Worm (Caenorhabditis elegans) whole organism, L4 larva: ENCODE measurements around the gene C13F10.8.

Experiments used
- F10B5.3 ChIP-seq: sonication (generic microtip); optimal IDR thresholded peaks from 2 replicates; lab custom pipeline; 2016; ENCODE audit warnings: mild to moderate bottlenecking, missing genetic modification characterization, missing compliant biosample characterization
- F26F4.8 ChIP-seq: fragments of 200-800 bp; sonication (Bioruptor generic); conservative IDR thresholded peaks from 2 replicates; pipeline ENCODE4 v1.3.6; 2022; ENCODE audit warnings: missing genetic modification characterization, missing compliant biosample characterization
- F37D6.2 ChIP-seq: sonication (generic microtip); optimal IDR thresholded peaks from 2 replicates; lab custom pipeline; 2016; ENCODE audit warnings: mild to moderate bottlenecking, missing genetic modification characterization, missing compliant biosample characterization
- T26A8.4 ChIP-seq: fragments of 200-800 bp; sonication (Bioruptor generic); IDR thresholded peaks from 2 replicates; pipeline ENCODE4 v1.3.6; 2022; ENCODE audit warnings: missing genetic modification characterization, missing compliant biosample characterization
- Y105C5A.15 ChIP-seq: fragments of 200-800 bp; sonication (Bioruptor generic); IDR thresholded peaks from 2 replicates; pipeline ENCODE4 v1.3.6; 2022; ENCODE audit warnings: missing genetic modification characterization, missing compliant biosample characterization
- aha-1 ChIP-seq: fragments of 150-350 bp; peaks from one replicate; lab custom pipeline; 2014; ENCODE audit warnings: missing biosample characterization, missing genetic modification characterization
- ama-1 ChIP-seq: fragments of 150-350 bp; optimal IDR thresholded peaks from 2 replicates; lab custom pipeline; 2014; ENCODE audit warnings: inconsistent platforms, mixed read lengths
- arid-1 ChIP-seq: fragments of 200-800 bp; sonication (Bioruptor generic); conservative IDR thresholded peaks from 2 replicates; pipeline ENCODE4 v1.3.6; 2022; ENCODE audit warnings: missing genetic modification reagents, missing genetic modification characterization, missing compliant biosample characterization
- ceh-28 ChIP-seq: fragments of 150-350 bp; optimal IDR thresholded peaks from 2 replicates; lab custom pipeline; 2014; ENCODE audit warnings: missing biosample characterization, missing genetic modification reagents, missing genetic modification characterization
- ceh-44 ChIP-seq: fragments of 200-800 bp; sonication (Bioruptor generic); IDR thresholded peaks from 2 replicates; pipeline ENCODE4 v1.3.6; 2022; ENCODE audit warnings: missing genetic modification reagents, missing genetic modification characterization, missing compliant biosample characterization
- ceh-62 ChIP-seq: sonication (generic microtip); optimal IDR thresholded peaks from 2 replicates; lab custom pipeline; 2017; ENCODE audit warnings: missing biosample characterization, missing genetic modification characterization
- ceh-82 ChIP-seq: sonication (generic microtip); optimal IDR thresholded peaks from 2 replicates; lab custom pipeline; 2017; ENCODE audit warnings: missing biosample characterization, missing genetic modification characterization
- cey-2 ChIP-seq: sonication (generic microtip); optimal IDR thresholded peaks from 3 replicates; lab custom pipeline; 2017; ENCODE audit warnings: missing genetic modification characterization, mild to moderate bottlenecking, missing compliant biosample characterization, antibody characterized with exemption, borderline replicate concordance; ENCODE audit not compliant: insufficient read depth
- dmd-6 ChIP-seq: fragments of 200-800 bp; sonication (Bioruptor generic); IDR thresholded peaks from 2 replicates; pipeline ENCODE4 v1.3.6; 2022; ENCODE audit warnings: missing genetic modification reagents, missing genetic modification characterization, missing compliant biosample characterization
- duxl-1 ChIP-seq: sonication (generic microtip); optimal IDR thresholded peaks from 2 replicates; lab custom pipeline; 2016; ENCODE audit warnings: mild to moderate bottlenecking, missing genetic modification characterization, moderate library complexity, missing compliant biosample characterization; ENCODE audit not compliant: poor library complexity
- dve-1 ChIP-seq: sonication (generic microtip); optimal IDR thresholded peaks from 2 replicates; lab custom pipeline; 2017; ENCODE audit warnings: antibody characterized with exemption, mild to moderate bottlenecking, missing genetic modification characterization, missing compliant biosample characterization; ENCODE audit not compliant: insufficient read depth
- egl-27 ChIP-seq: sonication (generic microtip); optimal IDR thresholded peaks from 3 replicates; lab custom pipeline; 2017; ENCODE audit warnings: missing biosample characterization, missing genetic modification reagents, missing genetic modification characterization
- egl-43 ChIP-seq: fragments of 200-800 bp; sonication (Bioruptor generic); IDR thresholded peaks from 2 replicates; pipeline ENCODE4 v1.3.6; 2022; ENCODE audit warnings: missing genetic modification reagents, missing genetic modification characterization, missing compliant biosample characterization
- gei-8 ChIP-seq: fragments of 200-800 bp; sonication (Bioruptor generic); optimal IDR thresholded peaks from 2 replicates; lab custom pipeline; 2018; ENCODE audit warnings: mild to moderate bottlenecking, missing genetic modification characterization, missing compliant biosample characterization
- hif-1 ChIP-seq, 2 experiments: sonication (generic microtip); optimal IDR thresholded peaks; 2 replicates each; lab custom pipeline; 2016 to 2017; ENCODE audit warnings: missing compliant biosample characterization in 2 of 2, missing genetic modification characterization in 2 of 2, missing genetic modification reagents in 2 of 2, missing genotype in 2 of 2, mild to moderate bottlenecking in 1 of 2
- hlh-11 ChIP-seq: fragments of 200-800 bp; sonication (Bioruptor generic); optimal IDR thresholded peaks from 2 replicates; lab custom pipeline; 2018; ENCODE audit warnings: mild to moderate bottlenecking, missing genetic modification characterization, missing compliant biosample characterization
- hlh-30 ChIP-seq: sonication (generic microtip); optimal IDR thresholded peaks from 2 replicates; lab custom pipeline; 2017; ENCODE audit warnings: antibody characterized with exemption, mild to moderate bottlenecking, missing genetic modification characterization, missing compliant biosample characterization; ENCODE audit not compliant: insufficient read depth
- hmg-1.1 ChIP-seq: fragments of 200-800 bp; sonication (Bioruptor generic); IDR thresholded peaks from 2 replicates; pipeline ENCODE4 v1.3.6; 2022; ENCODE audit warnings: missing genetic modification reagents, missing genetic modification characterization, missing compliant biosample characterization
- lin-13 ChIP-seq: fragments of 150-350 bp; optimal IDR thresholded peaks from 2 replicates; lab custom pipeline; 2014; ENCODE audit warnings: missing biosample characterization, missing genetic modification reagents, missing genetic modification characterization
- lir-3 ChIP-seq: sonication (generic microtip); optimal IDR thresholded peaks from 2 replicates; lab custom pipeline; 2016; ENCODE audit warnings: mild to moderate bottlenecking, missing genetic modification characterization, missing compliant biosample characterization
- mep-1 ChIP-seq: fragments of 150-350 bp; sonication (generic microtip); optimal IDR thresholded peaks from 3 replicates; lab custom pipeline; 2014; ENCODE audit warnings: missing biosample characterization, missing genetic modification characterization
- mes-2 ChIP-seq: sonication (generic microtip); optimal IDR thresholded peaks from 2 replicates; lab custom pipeline; 2016; ENCODE audit warnings: missing genotype, mild to moderate bottlenecking, missing genetic modification characterization, missing compliant biosample characterization; ENCODE audit not compliant: poor library complexity, severe bottlenecking
- nhr-102 ChIP-seq: sonication (generic microtip); optimal IDR thresholded peaks from 2 replicates; lab custom pipeline; 2016; ENCODE audit warnings: mild to moderate bottlenecking, missing genetic modification characterization, moderate library complexity, missing compliant biosample characterization
- nhr-11 ChIP-seq: fragments of 150-350 bp; optimal IDR thresholded peaks from 2 replicates; lab custom pipeline; 2014; ENCODE audit warnings: missing biosample characterization, missing genetic modification characterization
- nhr-111 ChIP-seq: fragments of 200-800 bp; sonication (Bioruptor generic); optimal IDR thresholded peaks from 2 replicates; lab custom pipeline; 2018; ENCODE audit warnings: mild to moderate bottlenecking, missing genetic modification characterization, missing compliant biosample characterization
- nhr-42 ChIP-seq: fragments of 200-800 bp; sonication (Bioruptor generic); IDR thresholded peaks from 2 replicates; pipeline ENCODE4 v1.3.6; 2022; ENCODE audit warnings: missing genetic modification characterization, missing compliant biosample characterization
- nhr-48 ChIP-seq: sonication (generic microtip); optimal IDR thresholded peaks from 2 replicates; lab custom pipeline; 2016; ENCODE audit warnings: mild to moderate bottlenecking, missing genetic modification characterization, missing compliant biosample characterization
- nhr-6 ChIP-seq: fragments of 150-350 bp; optimal IDR thresholded peaks from 2 replicates; lab custom pipeline; 2014; ENCODE audit warnings: missing biosample characterization, missing genetic modification characterization
- nhr-76 ChIP-seq: fragments of 150-350 bp; optimal IDR thresholded peaks from 2 replicates; lab custom pipeline; 2014; ENCODE audit warnings: missing biosample characterization, missing genetic modification characterization
- pha-4 ChIP-seq, 2 experiments: fragments of 150-350 bp in 1 of 2; fragments of 200-800 bp in 1 of 2; sonication (Bioruptor generic) in 1 of 2; IDR thresholded peaks in 1 of 2; optimal IDR thresholded peaks in 1 of 2; 2 replicates each; pipeline versions ENCODE4 v1.3.6 to Lab custom; 2014 to 2022; ENCODE audit warnings: missing genetic modification characterization in 2 of 2, missing genetic modification reagents in 2 of 2, missing biosample characterization in 1 of 2, missing compliant biosample characterization in 1 of 2
- pqm-1 ChIP-seq: sonication (generic microtip); optimal IDR thresholded peaks from 2 replicates; lab custom pipeline; 2017; ENCODE audit warnings: missing biosample characterization, missing genetic modification characterization
- rbr-2 ChIP-seq: sonication (generic microtip); optimal IDR thresholded peaks from 2 replicates; lab custom pipeline; 2016; ENCODE audit warnings: missing genotype, missing genetic modification characterization, missing compliant biosample characterization
- set-16 ChIP-seq: fragments of 200-800 bp; sonication (Bioruptor generic); IDR thresholded peaks from 2 replicates; pipeline ENCODE4 v1.3.6; 2022; ENCODE audit warnings: missing genetic modification reagents, missing genetic modification characterization, missing compliant biosample characterization
- skn-1 ChIP-seq: fragments of 150-350 bp; optimal IDR thresholded peaks from 2 replicates; lab custom pipeline; 2014; ENCODE audit warnings: missing biosample characterization, missing genetic modification characterization
- snpc-1.2 ChIP-seq: fragments of 200-800 bp; sonication (Bioruptor generic); IDR thresholded peaks from 2 replicates; pipeline ENCODE4 v1.3.6; 2022; ENCODE audit warnings: missing genetic modification reagents, missing genetic modification characterization, missing compliant biosample characterization
- spr-1 ChIP-seq: sonication (generic microtip); optimal IDR thresholded peaks from 2 replicates; lab custom pipeline; 2016; ENCODE audit warnings: mild to moderate bottlenecking, missing genetic modification characterization, missing compliant biosample characterization
- spr-3 ChIP-seq: fragments of 200-800 bp; sonication (Bioruptor generic); optimal IDR thresholded peaks from 2 replicates; lab custom pipeline; 2018; ENCODE audit warnings: mild to moderate bottlenecking, missing genetic modification characterization, missing compliant biosample characterization
- unc-39 ChIP-seq: sonication (generic microtip); optimal IDR thresholded peaks from 2 replicates; lab custom pipeline; 2017; ENCODE audit warnings: missing biosample characterization, missing genetic modification characterization
- unc-62 ChIP-seq, 3 experiments: fragments of 150-350 bp in 1 of 3; sonication (generic microtip); optimal IDR thresholded peaks in 2 of 3; peaks in 1 of 3; 1 replicate in 1 of 3; 2 replicates in 2 of 3; lab custom pipeline; 2014 to 2017; ENCODE audit warnings: missing biosample characterization in 3 of 3, missing genetic modification characterization in 3 of 3, missing genetic modification reagents in 3 of 3, missing genotype in 1 of 3
- zfp-2 ChIP-seq: sonication (generic microtip); optimal IDR thresholded peaks from 2 replicates; lab custom pipeline; 2016; ENCODE audit warnings: mild to moderate bottlenecking, missing genetic modification characterization, missing compliant biosample characterization
- ztf-7 ChIP-seq: fragments of 150-350 bp; optimal IDR thresholded peaks from 2 replicates; lab custom pipeline; 2014; ENCODE audit warnings: missing biosample characterization, missing genetic modification characterization

Gene C13F10.8

DNA sequence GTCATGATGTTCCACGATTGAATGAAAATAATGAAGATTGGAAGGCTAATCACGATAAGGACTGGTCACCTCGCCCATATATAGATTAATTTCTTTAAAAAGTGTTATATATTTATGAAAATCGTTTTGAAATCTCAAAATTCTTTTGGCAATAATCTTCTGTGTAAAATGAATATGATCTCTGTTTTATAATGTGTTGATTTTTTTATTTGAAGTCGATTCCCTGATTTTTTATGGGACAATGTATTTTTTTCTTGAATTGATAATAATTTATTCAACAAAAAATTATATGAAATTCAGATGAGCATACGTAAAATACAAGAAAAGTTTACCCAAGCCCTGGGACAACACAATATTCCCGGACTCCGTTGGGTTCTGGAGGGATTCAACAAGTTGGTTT, 18.6 kb upstream of the C13F10.8 start, which contains the start of gene C05C8.1:
TSS of gene C05C8.1 (plus strand) at position 301 of the 400 bp plus-strand sequence.
- TF ChIP-seq mep-1: no peak
- no peak for TF ChIP-seq nhr-6
- no peak for TF ChIP-seq lir-3 (tag; lab: Kevin White, UChicago)
- no peak for TF ChIP-seq ceh-28 (tag; lab: Kevin White, UChicago)
- no peak for TF ChIP-seq egl-27
- TF ChIP-seq ceh-82 (tag; lab: Kevin White, UChicago): no peak
- TF ChIP-seq zfp-2 (tag; lab: Kevin White, UChicago): no peak
- TF ChIP-seq cey-2 (tag; lab: Kevin White, UChicago): no peak
- TF ChIP-seq pqm-1 (tag; lab: Kevin White, UChicago): no peak

DNA sequence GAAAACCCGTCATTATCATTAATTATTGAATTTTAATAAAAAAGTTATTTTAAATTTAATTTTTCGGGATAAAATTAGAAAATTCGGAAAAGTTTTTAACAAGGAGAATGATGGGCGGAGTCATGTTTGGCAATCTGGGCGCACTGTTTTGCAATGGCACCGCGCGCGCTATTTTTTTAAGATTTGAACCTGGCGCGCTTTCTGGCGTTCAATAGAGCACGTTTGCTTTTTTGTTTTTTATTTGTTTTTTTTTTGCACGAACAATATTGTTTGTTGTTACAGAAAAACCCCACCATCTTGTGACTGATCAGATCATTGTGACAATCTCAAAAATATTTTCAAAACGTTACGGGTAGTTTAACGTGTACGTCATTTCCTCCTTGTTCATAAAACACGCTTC, 16.3 kb upstream of the C13F10.8 start, which contains the start of gene hyls-1:
TSS of gene hyls-1 (plus strand) at position 249 of the 400 bp plus-strand sequence.
- no peak for TF ChIP-seq nhr-76 (tag; lab: Kevin White, UChicago)
- no peak for TF ChIP-seq pha-4 (GFP tag; IDR thresholded peaks at IDR 0.05; lab: Robert Waterston, UW)
- peak; percentile 75 for TF ChIP-seq pha-4 (tag; optimal IDR thresholded peaks at IDR 0.05; lab: Kevin White, UChicago)
- TF ChIP-seq dve-1 (tag; lab: Kevin White, UChicago): peak; percentile 88
- no peak for TF ChIP-seq F10B5.3 (tag; lab: Kevin White, UChicago)
- TF ChIP-seq nhr-11: no peak
- peak; percentile 89 for TF ChIP-seq aha-1 (tag; lab: Kevin White, UChicago)
- no peak for TF ChIP-seq Y105C5A.15 (GFP tag; lab: Robert Waterston, UW)
- no peak for TF ChIP-seq ceh-44 (GFP tag; lab: Robert Waterston, UW)
- TF ChIP-seq hlh-11: peak; percentile 50
- peak; percentile 70 for TF ChIP-seq nhr-102 (tag; lab: Kevin White, UChicago)
- peak; percentile 75 for TF ChIP-seq dmd-6 (GFP tag; lab: Robert Waterston, UW)
- no peak for TF ChIP-seq ztf-7
- no peak for TF ChIP-seq egl-43
- TF ChIP-seq lin-13 (GFP tag; lab: Kevin White, UChicago): peak; percentile 65
- no peak for TF ChIP-seq snpc-1.2 (GFP tag; lab: Robert Waterston, UW)
- TF ChIP-seq ama-1 (lab: Kevin White, UChicago): peak; percentile 27
- peak; percentile 66 for TF ChIP-seq duxl-1 (tag; lab: Kevin White, UChicago)
- TF ChIP-seq rbr-2: peak; percentile 81
- TF ChIP-seq spr-3 (GFP tag; lab: Kevin White, UChicago): no peak
- peak; percentile 92 for TF ChIP-seq mes-2 (tag; lab: Kevin White, UChicago)
- peak; percentile 37 for TF ChIP-seq F37D6.2 (tag; lab: Kevin White, UChicago)
- TF ChIP-seq mep-1: peak; percentile 89
- peak; percentile 32 for TF ChIP-seq egl-27
- no peak for TF ChIP-seq ceh-28 (tag; lab: Kevin White, UChicago)
- TF ChIP-seq hmg-1.1 (GFP tag; lab: Robert Waterston, UW): peak; percentile 77
- TF ChIP-seq unc-62 (GFP tag; optimal IDR thresholded peaks at IDR 0.05 in 1 of 2; lab: Kevin White, UChicago): peak in 1 of 2 experiments; percentile 92
- TF ChIP-seq unc-62 (tag; optimal IDR thresholded peaks at IDR 0.05; lab: Kevin White, UChicago): no peak
- no peak for TF ChIP-seq set-16 (GFP tag; lab: Robert Waterston, UW)
- no peak for TF ChIP-seq F26F4.8 (GFP tag; lab: Robert Waterston, UW)
- no peak for TF ChIP-seq cey-2 (tag; lab: Kevin White, UChicago)
- peak; percentile 76 for TF ChIP-seq T26A8.4 (GFP tag; lab: Robert Waterston, UW)
- peak; percentile 27 for TF ChIP-seq zfp-2 (tag; lab: Kevin White, UChicago)
- no peak for TF ChIP-seq ceh-62 (tag; lab: Kevin White, UChicago)
- TF ChIP-seq nhr-48 (tag; lab: Kevin White, UChicago): peak; percentile 40
- peak; percentile 85 for TF ChIP-seq hlh-30
- TF ChIP-seq skn-1 (tag; lab: Kevin White, UChicago): no peak
- TF ChIP-seq gei-8 (GFP tag; lab: Kevin White, UChicago): no peak
- peak in 1 of 2 experiments; percentile 84 for TF ChIP-seq hif-1 (tag; optimal IDR thresholded peaks at IDR 0.05; lab: Kevin White, UChicago)
- 0 out of 2 replicates have a peak, but pooled peaks have one; percentile 37 for TF ChIP-seq nhr-42 (GFP tag; lab: Robert Waterston, UW)
- TF ChIP-seq unc-39 (tag; lab: Kevin White, UChicago): no peak
- TF ChIP-seq spr-1 (tag; lab: Kevin White, UChicago): peak; percentile 58
- TF ChIP-seq nhr-111: no peak
- peak; percentile 84 for TF ChIP-seq nhr-6
- peak; percentile 42; the same call in 1 of the 2 replicates for TF ChIP-seq arid-1 (GFP tag; lab: Robert Waterston, UW)
